Fruit fly (Drosophila melanogaster) ovary, adult (tissue): ENCODE results near the gene f-cup.

Source experiments
- CG17801 ChIP-seq: fragments of 200-800 bp; optimal IDR thresholded peaks from 2 replicates; lab custom pipeline; 2019; ENCODE audit warnings: missing biosample characterization, mild to moderate bottlenecking, missing genetic modification characterization, moderate library complexity; ENCODE audit not compliant: partially characterized antibody

f-cup gene

dm6 chr3R:13683624-13684568 is 16.7 kb downstream of the f-cup start, which contains the start of gene flfl:
Gene flfl (plus strand): TSS chr3R:13683921.
- TF ChIP-seq CG17801 (GFP tag; lab: Kevin White, UChicago), result peak; percentile 31

DNA sequence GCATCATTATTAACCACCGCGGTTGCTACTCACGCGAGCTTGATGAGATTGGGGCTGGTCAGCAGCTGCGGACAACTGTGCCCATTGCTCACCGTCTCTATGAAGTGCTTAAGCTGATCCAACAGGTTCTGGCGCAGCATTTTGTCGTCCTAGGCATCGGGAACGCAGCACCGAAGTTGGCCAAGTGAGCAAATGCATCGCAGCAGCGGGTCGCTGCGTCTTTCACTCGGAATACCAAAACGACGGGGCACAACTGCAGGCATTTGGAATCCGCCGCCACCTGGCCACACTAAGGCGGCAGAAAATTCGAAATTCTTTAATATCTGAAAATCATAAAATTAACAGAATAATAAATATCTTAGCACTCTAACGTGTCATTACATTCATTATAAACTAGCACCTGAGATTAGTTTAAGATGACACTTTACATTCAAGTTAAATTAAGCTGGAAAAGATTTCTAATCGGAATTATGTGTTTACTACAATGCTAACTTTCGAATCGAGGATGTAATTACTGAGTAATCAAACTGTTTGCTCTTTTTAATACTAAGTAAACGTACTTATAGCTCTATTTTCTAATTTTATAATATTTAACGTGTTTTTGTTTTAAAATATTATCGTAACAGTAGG is 17.5 kb downstream of the f-cup start:
- no peak for TF ChIP-seq CG17801 (GFP tag; lab: Kevin White, UChicago)

- no peak for TF ChIP-seq CG17801 (GFP tag; lab: Kevin White, UChicago)
These were observed 24.2 kb downstream of the f-cup start, which contains the start of the genes Lkb1 and CG9588 for dm6 chr3R:13676137-13677086. Gene Lkb1 (plus strand): TSS chr3R:13676549. Gene CG9588 (minus strand): TSS chr3R:13676681.

dm6 chr3R:13674492-13675033 is 26.1 kb downstream of the f-cup start, which contains the start of gene Task6:
Gene Task6 (minus strand): TSS chr3R:13674542.
- no peak for TF ChIP-seq CG17801 (GFP tag; lab: Kevin White, UChicago)

DNA sequence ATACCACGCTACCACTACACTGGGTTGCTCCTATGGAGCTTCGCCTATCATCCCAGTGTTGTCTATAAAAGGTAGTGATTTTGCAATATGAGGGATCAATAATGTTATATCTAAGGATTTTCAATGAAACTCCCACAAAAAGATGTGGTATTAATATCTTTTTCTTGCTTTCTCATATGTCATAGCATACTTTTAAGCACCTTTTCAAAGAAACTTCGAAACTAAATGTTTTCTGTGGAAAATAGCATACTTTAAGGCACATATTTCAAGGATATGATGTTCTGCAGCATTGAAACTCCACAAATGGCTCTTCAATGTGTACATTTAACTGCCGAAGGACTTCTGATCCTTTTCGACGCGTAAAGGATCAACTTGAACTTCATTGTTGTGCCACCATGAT is 27.7 kb downstream of the f-cup start:
- TF ChIP-seq CG17801 (GFP tag; lab: Kevin White, UChicago), result no peak

DNA sequence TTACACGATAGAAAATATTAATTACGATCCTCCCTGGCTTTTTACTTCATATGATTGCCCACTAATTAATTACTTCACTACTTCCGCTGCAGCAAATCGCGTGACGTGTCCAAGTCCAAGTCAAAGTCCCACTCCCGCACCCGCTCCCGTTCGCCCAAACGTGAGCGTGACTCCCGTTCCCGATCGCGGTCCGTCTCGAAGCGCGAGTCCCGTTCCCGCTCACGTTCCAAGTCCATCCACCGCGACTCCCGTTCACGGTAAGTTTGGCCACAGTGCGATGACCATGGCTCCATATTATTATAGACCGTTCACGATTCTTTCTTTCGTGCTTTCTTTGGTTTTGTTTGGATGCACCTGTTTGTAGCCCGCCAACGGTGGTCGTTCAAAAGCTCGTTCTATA is 34.6 kb downstream of the f-cup start:
- TF ChIP-seq CG17801 (GFP tag; lab: Kevin White, UChicago), result no peak

- no peak for TF ChIP-seq CG17801 (GFP tag; lab: Kevin White, UChicago)
These were observed 38.5 kb downstream of the f-cup start for dm6 chr3R:13662149-13662548.

DNA sequence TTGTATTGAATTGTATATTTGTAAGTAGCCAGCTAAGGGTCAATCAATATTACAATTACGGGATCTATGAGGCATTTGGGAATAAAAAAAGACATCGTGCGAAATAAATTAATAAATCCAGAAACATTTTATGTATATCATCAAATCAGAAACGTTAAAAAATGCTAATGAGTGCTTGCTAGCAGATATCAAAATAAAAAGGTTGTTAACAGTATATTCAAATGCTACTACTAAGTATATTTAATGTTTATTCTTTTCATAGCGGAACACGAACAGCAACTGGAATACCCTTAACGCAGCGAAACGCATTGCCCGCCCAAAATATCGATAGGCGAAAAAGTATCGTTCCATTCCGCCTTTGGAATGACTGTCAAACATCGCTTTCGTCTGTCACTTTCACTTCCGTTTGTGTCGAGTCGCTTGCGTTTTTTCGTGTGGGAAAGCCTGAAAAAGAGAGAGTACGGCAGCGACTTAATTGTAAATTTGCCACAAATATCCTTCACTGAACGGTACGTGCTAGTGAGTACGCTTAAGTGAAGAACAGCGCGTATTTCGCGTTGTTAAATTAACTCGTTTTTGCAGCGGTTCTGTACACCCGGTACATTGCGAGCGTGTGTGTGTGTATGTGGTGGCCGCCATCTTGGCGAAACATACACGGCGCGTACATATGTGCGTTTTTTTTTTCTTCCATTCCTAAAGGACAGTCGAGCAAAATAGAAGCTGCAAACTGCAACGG is 39.5 kb downstream of the f-cup start, which contains the start of gene B52:
TSS of gene B52 (plus strand) at position 388 of the 736 bp plus-strand sequence.
- TF ChIP-seq CG17801 (GFP tag; lab: Kevin White, UChicago), result peak; percentile 88

dm6 chr3R:13659865-13660738 is 40.5 kb downstream of the f-cup start, which contains the start of gene Hrb87F:
Gene Hrb87F (minus strand): TSS chr3R:13660531.
- TF ChIP-seq CG17801 (GFP tag; lab: Kevin White, UChicago), result peak; percentile 51

DNA sequence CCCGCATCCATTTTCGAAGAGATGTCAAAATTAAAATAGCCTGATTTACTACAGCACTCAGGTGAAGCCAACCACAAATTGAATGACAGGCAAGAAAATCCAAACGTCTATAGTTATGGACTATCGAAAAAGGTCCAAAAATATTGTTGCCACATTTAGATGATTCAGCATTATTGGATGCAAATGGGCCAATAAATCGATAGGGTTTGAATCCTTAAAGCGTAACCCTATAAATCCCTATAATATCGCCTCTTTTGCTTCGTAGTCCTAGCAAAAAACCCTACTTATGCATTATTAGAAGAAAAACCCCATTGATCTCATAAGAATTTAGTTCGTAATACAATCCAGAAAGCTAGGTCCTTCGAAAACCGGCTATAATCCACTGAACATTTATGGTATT is 44.3 kb downstream of the f-cup start, which contains the start of gene Rbp4:
TSS of gene Rbp4 (minus strand) at position 101 of the 400 bp plus-strand sequence.
- TF ChIP-seq CG17801 (GFP tag; lab: Kevin White, UChicago), result no peak

DNA sequence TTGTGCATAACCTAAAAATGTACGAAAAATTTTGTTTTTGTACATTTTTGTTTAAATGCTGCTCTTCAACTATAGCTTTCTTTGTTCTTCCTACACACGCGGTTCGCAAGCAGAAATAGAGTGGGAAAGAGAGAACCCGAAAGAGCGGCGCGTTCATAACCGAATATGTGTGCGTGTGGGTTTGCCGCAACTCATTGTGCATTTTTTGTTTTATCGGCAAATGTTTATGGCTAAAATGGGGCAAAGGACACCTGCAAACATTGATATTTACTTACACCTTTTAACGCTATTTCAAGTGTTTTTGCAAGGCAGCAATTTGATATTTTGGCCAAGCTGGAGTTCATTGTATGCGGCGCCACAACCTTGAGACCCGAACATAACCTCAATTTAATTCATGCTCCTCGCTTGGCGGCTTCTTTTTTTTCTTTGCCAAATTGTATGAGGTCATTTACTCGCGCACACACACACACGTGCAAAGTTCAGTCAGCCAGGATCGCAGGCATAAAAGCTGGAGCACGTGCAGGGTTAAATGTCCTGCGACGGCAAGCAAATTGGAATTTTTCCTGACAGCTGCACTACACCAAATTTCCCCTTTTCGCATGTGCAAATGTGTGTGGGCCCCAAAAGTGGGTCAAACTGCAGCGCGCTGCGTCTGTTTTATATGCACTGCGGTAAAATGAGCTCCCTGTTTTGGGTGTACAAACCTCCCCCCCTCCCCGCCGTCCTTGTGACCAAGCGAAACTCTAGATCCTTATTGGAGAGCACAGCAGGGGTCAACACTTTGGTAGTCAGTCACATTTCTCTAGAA is 52.7 kb downstream of the f-cup start:
- TF ChIP-seq CG17801 (GFP tag; lab: Kevin White, UChicago), result no peak
